Worm (Caenorhabditis elegans): ENCODE measurements around the gene ent-2.

DNA sequence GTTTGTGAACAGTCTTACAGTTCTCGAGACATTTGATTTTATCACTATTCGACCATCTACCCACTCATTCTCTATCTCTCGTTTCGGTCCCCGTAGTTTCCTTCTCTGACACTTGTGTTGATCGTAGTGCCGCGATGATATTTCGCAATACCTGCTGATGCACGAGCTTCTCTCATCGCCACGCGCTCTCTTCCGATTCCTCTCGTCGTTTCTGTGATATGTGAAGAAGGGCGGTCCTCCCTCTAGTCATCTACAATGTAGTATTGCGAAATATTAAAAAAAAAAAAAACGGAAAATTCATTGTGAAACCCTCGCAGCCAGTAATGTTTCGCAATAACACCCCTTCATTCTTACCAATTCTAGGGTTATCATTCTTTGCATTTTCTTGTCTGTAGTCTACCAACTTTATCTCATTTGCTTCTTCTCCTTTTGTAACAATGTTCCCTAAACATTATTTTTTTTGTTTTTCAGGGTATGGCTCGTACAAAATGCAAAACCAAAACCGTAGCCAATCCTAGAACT lies 6.7 kb downstream of the ent-2 start, which contains the start of gene nipi-3:
- TF ChIP-seq nhr-11 (tag; optimal IDR thresholded peaks at IDR 0.05) (peak; percentile 68), ZK546.5 (tag; optimal IDR thresholded peaks at IDR 0.05) (peak; percentile 19), nhr-23 (tag; optimal IDR thresholded peaks at IDR 0.05) (no peak), mab-5 (tag; optimal IDR thresholded peaks at IDR 0.05) (peak; percentile 45), ztf-1 (GFP tag; conservative IDR thresholded peaks at IDR 0.05) (no peak), snpc-4 (tag; optimal IDR thresholded peaks at IDR 0.05) (peak; percentile 66), lin-11 (tag; optimal IDR thresholded peaks at IDR 0.05) (peak; percentile 88), egl-27 (tag; optimal IDR thresholded peaks at IDR 0.05) (peak; percentile 83), ceh-82 (tag; optimal IDR thresholded peaks at IDR 0.05) (peak; percentile 51), unc-39 (tag; optimal IDR thresholded peaks at IDR 0.05) (no peak), ceh-16 (tag; optimal IDR thresholded peaks at IDR 0.05) (peak; percentile 42), fos-1 (tag; optimal IDR thresholded peaks at IDR 0.05) (peak; percentile 96), aly-2 (tag; optimal IDR thresholded peaks at IDR 0.05) (no peak), nhr-6 (tag; optimal IDR thresholded peaks at IDR 0.05) (peak; percentile 91)
